Worm (Caenorhabditis elegans) whole organism, L2 larva: ENCODE measurements around the gene irg-3.

Source experiments
- ZK546.5 ChIP-seq: sonication (generic microtip); optimal IDR thresholded peaks from 2 replicates; lab custom pipeline; 2017; ENCODE audit warnings: missing biosample characterization, missing genetic modification characterization
- ceh-82 ChIP-seq: fragments of 150-350 bp; optimal IDR thresholded peaks from 2 replicates; lab custom pipeline; 2014; ENCODE audit warnings: missing biosample characterization, missing genetic modification characterization
- egl-27 ChIP-seq: sonication (generic microtip); optimal IDR thresholded peaks from 3 replicates; lab custom pipeline; 2017; ENCODE audit warnings: missing biosample characterization, missing genetic modification reagents, missing genetic modification characterization
- elt-3 ChIP-seq: sonication (generic microtip); optimal IDR thresholded peaks from 2 replicates; lab custom pipeline; 2017; ENCODE audit warnings: missing biosample characterization, missing genetic modification characterization
- lin-39 ChIP-seq: fragments of 150-350 bp; optimal IDR thresholded peaks from 2 replicates; lab custom pipeline; 2014; ENCODE audit warnings: missing biosample characterization, missing genetic modification reagents, missing genetic modification characterization
- nhr-12 ChIP-seq: fragments of 150-350 bp; optimal IDR thresholded peaks from 2 replicates; lab custom pipeline; 2014; ENCODE audit warnings: missing biosample characterization, missing genetic modification characterization
- snpc-4 ChIP-seq: fragments of 150-350 bp; optimal IDR thresholded peaks from 2 replicates; lab custom pipeline; 2014; ENCODE audit warnings: missing biosample characterization, missing genetic modification characterization

DNA sequence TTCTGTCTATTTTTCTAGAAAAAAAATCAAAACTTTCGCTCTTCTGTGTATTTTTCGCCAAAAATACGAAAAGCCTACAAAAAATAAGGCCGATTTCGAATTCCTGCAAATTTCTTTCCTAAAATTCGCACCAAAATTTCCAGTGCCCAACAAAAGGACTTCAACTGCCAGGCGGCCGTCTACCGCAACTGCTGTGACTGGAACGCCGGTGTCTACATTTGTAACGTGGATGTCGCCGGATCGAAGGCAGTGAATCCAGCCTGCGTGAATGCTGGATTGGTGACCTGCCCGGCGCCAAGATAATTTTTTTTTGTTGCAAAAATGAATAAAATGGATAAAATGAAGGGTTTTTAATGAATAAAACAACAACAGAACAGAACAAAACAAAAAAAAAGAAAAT lies 9.4 kb downstream of the irg-3 start:
- TF ChIP-seq lin-39 (no peak), snpc-4 (tag; lab: Kevin White, UChicago) (no peak), nhr-12 (tag; lab: Kevin White, UChicago) (no peak), ceh-82 (tag; lab: Kevin White, UChicago) (no peak), ZK546.5 (tag; lab: Kevin White, UChicago) (no peak), elt-3 (tag; lab: Kevin White, UChicago) (no peak), egl-27 (tag; lab: Kevin White, UChicago) (no peak)
